Fruit fly (Drosophila melanogaster) whole organism, prepupa: ENCODE measurements around the gene ND-24.
A peak's percentile ranks its signal among the peaks of the same experiment; 100 is the strongest.

Experiments
- Blimp-1 ChIP-seq: fragments of 200-800 bp; sonication (Bioruptor generic); optimal IDR thresholded peaks from 3 replicates; lab custom pipeline; 2017; ENCODE audit warnings: missing biosample characterization, missing genetic modification characterization, mild to moderate bottlenecking, moderate library complexity, missing genetic modification reagents
- CG10631 ChIP-seq: fragments of 200-800 bp; sonication (Bioruptor generic); optimal IDR thresholded peaks from 2 replicates; lab custom pipeline; 2016; ENCODE audit warnings: missing biosample characterization, missing genetic modification characterization
- CG10669 ChIP-seq: fragments of 200-800 bp; sonication (Bioruptor generic); optimal IDR thresholded peaks from 3 replicates; lab custom pipeline; 2018; ENCODE audit warnings: missing biosample characterization, mild to moderate bottlenecking, missing genetic modification characterization, moderate library complexity
- CG11294 ChIP-seq: fragments of 200-800 bp; sonication (Bioruptor generic); IDR thresholded peaks from 2 replicates; pipeline ENCODE4 v1.3.6; 2022; ENCODE audit warnings: missing biosample characterization, missing genetic modification characterization
- CG11902 ChIP-seq: fragments of 200-800 bp; sonication (Bioruptor generic); optimal IDR thresholded peaks from 3 replicates; lab custom pipeline; 2016; ENCODE audit warnings: missing biosample characterization, missing genetic modification characterization
- CG15336 ChIP-seq: fragments of 200-800 bp; sonication (Bioruptor generic); IDR thresholded peaks from 2 replicates; pipeline ENCODE4 v1.3.6; 2022; ENCODE audit warnings: missing biosample characterization, missing genetic modification characterization
- CG1621 ChIP-seq: fragments of 200-800 bp; sonication (Bioruptor generic); optimal IDR thresholded peaks from 3 replicates; lab custom pipeline; 2018; ENCODE audit warnings: missing biosample characterization, mild to moderate bottlenecking, missing genetic modification characterization
- CG16779 ChIP-seq: fragments of 200-800 bp; sonication (Bioruptor generic); optimal IDR thresholded peaks from 3 replicates; lab custom pipeline; 2017; ENCODE audit warnings: missing biosample characterization, mild to moderate bottlenecking, missing genetic modification characterization
- CG3032 ChIP-seq: fragments of 200-800 bp; optimal IDR thresholded peaks from 2 replicates; lab custom pipeline; 2019; ENCODE audit warnings: missing biosample characterization, mild to moderate bottlenecking, missing genetic modification characterization, moderate library complexity
- CG34406 ChIP-seq: fragments of 200-800 bp; sonication (Bioruptor generic); optimal IDR thresholded peaks from 3 replicates; lab custom pipeline; 2016; ENCODE audit warnings: missing biosample characterization, missing genetic modification characterization
- CG6163 ChIP-seq: fragments of 200-800 bp; sonication (Bioruptor generic); IDR thresholded peaks from 3 replicates; pipeline ENCODE4 v1.3.6; 2022; ENCODE audit warnings: missing biosample characterization, missing genetic modification characterization
- CG6276 ChIP-seq: fragments of 200-800 bp; sonication (Bioruptor generic); optimal IDR thresholded peaks from 2 replicates; lab custom pipeline; 2017; ENCODE audit warnings: missing biosample characterization, mild to moderate bottlenecking, missing genetic modification characterization
- CG6808 ChIP-seq: fragments of 200-800 bp; sonication (Bioruptor generic); optimal IDR thresholded peaks from 3 replicates; lab custom pipeline; 2017; ENCODE audit warnings: missing biosample characterization, missing genetic modification characterization, mild to moderate bottlenecking, moderate library complexity, missing genetic modification reagents
- CG7368 ChIP-seq: fragments of 200-800 bp; sonication (Bioruptor generic); optimal IDR thresholded peaks from 3 replicates; lab custom pipeline; 2016; ENCODE audit warnings: missing biosample characterization, missing genetic modification characterization
- CG8119 ChIP-seq: fragments of 200-800 bp; sonication (Bioruptor generic); IDR thresholded peaks from 3 replicates; pipeline ENCODE4 v1.3.6; 2022; ENCODE audit warnings: missing biosample characterization, missing genetic modification characterization
- CG8319 ChIP-seq: fragments of 200-800 bp; sonication (Bioruptor generic); optimal IDR thresholded peaks from 3 replicates; lab custom pipeline; 2016; ENCODE audit warnings: missing biosample characterization, missing genetic modification characterization
- CG8632 ChIP-seq: fragments of 200-800 bp; sonication (Bioruptor generic); optimal IDR thresholded peaks from 3 replicates; lab custom pipeline; 2016; ENCODE audit warnings: missing biosample characterization, missing genetic modification characterization
- CG9139 ChIP-seq: fragments of 200-800 bp; sonication (Bioruptor generic); optimal IDR thresholded peaks from 3 replicates; lab custom pipeline; 2017; ENCODE audit warnings: missing biosample characterization, mild to moderate bottlenecking, missing genetic modification characterization
- Eip75B ChIP-seq: fragments of 200-800 bp; sonication (Bioruptor generic); optimal IDR thresholded peaks from 3 replicates; lab custom pipeline; 2016; ENCODE audit warnings: missing biosample characterization, missing genetic modification characterization
- Eip93F ChIP-seq: fragments of 200-800 bp; sonication (Bioruptor generic); optimal IDR thresholded peaks from 2 replicates; lab custom pipeline; 2016; ENCODE audit warnings: missing biosample characterization, mild to moderate bottlenecking, missing genetic modification characterization
- Ets21C ChIP-seq: fragments of 200-800 bp; sonication (Bioruptor generic); optimal IDR thresholded peaks from 3 replicates; lab custom pipeline; 2016; ENCODE audit warnings: missing biosample characterization, missing genetic modification characterization
- Ets96B ChIP-seq: fragments of 200-800 bp; optimal IDR thresholded peaks from 2 replicates; lab custom pipeline; 2019; ENCODE audit warnings: missing biosample characterization, mild to moderate bottlenecking, missing genetic modification characterization, moderate library complexity
- Gug ChIP-seq: fragments of 200-800 bp; sonication (Bioruptor generic); IDR thresholded peaks from 2 replicates; pipeline ENCODE4 v1.3.6; 2022; ENCODE audit warnings: missing biosample characterization, missing genetic modification characterization
- Hr38 ChIP-seq: sonication (Bioruptor generic); optimal IDR thresholded peaks from 2 replicates; lab custom pipeline; 2016; ENCODE audit warnings: missing biosample characterization, missing genetic modification characterization
- Hr39 ChIP-seq: fragments of 200-800 bp; sonication (Bioruptor generic); optimal IDR thresholded peaks from 2 replicates; lab custom pipeline; 2016; ENCODE audit warnings: missing biosample characterization, missing genetic modification characterization
- Hr4 ChIP-seq: fragments of 200-800 bp; sonication (Bioruptor generic); optimal IDR thresholded peaks from 3 replicates; lab custom pipeline; 2016; ENCODE audit warnings: missing biosample characterization, missing genetic modification characterization
- Lpt ChIP-seq: fragments of 200-800 bp; sonication (Bioruptor generic); optimal IDR thresholded peaks from 3 replicates; lab custom pipeline; 2016; ENCODE audit warnings: missing biosample characterization, missing genetic modification characterization
- OdsH ChIP-seq: fragments of 200-800 bp; sonication (Bioruptor generic); optimal IDR thresholded peaks from 3 replicates; lab custom pipeline; 2016; ENCODE audit warnings: missing biosample characterization, missing genetic modification characterization
- Smox ChIP-seq: fragments of 200-800 bp; sonication (Bioruptor generic); optimal IDR thresholded peaks from 3 replicates; lab custom pipeline; 2016; ENCODE audit warnings: missing biosample characterization, missing genetic modification characterization
- Sox102F ChIP-seq: fragments of 200-800 bp; sonication (Bioruptor generic); optimal IDR thresholded peaks from 2 replicates; lab custom pipeline; 2016; ENCODE audit warnings: missing biosample characterization, mild to moderate bottlenecking, missing genetic modification characterization
- Sox14 ChIP-seq: fragments of 200-800 bp; sonication (Bioruptor generic); optimal IDR thresholded peaks from 3 replicates; lab custom pipeline; 2016; ENCODE audit warnings: missing biosample characterization, missing genetic modification characterization
- achi ChIP-seq: fragments of 200-800 bp; sonication (Bioruptor generic); optimal IDR thresholded peaks from 3 replicates; lab custom pipeline; 2016; ENCODE audit warnings: missing biosample characterization, missing genetic modification characterization
- acj6 ChIP-seq: fragments of 200-800 bp; sonication (Bioruptor generic); optimal IDR thresholded peaks from 3 replicates; lab custom pipeline; 2016; ENCODE audit warnings: missing biosample characterization, missing genetic modification characterization
- cyc ChIP-seq: fragments of 200-800 bp; sonication (Bioruptor generic); optimal IDR thresholded peaks from 3 replicates; lab custom pipeline; 2016; ENCODE audit warnings: missing biosample characterization, missing genetic modification characterization
- dac ChIP-seq: fragments of 200-800 bp; sonication (Bioruptor generic); optimal IDR thresholded peaks from 2 replicates; lab custom pipeline; 2017; ENCODE audit warnings: missing biosample characterization, mild to moderate bottlenecking, missing genetic modification characterization
- eg ChIP-seq: fragments of 200-800 bp; sonication (Bioruptor generic); IDR thresholded peaks from 3 replicates; pipeline ENCODE4 v1.3.6; 2022; ENCODE audit warnings: missing biosample characterization, missing genetic modification characterization
- esn ChIP-seq: fragments of 200-800 bp; sonication (Bioruptor generic); optimal IDR thresholded peaks from 2 replicates; lab custom pipeline; 2016; ENCODE audit warnings: missing biosample characterization, mild to moderate bottlenecking, missing genetic modification characterization, moderate library complexity
- fd59A ChIP-seq: fragments of 200-800 bp; sonication (Bioruptor generic); optimal IDR thresholded peaks from 2 replicates; lab custom pipeline; 2017; ENCODE audit warnings: missing biosample characterization, mild to moderate bottlenecking, missing genetic modification characterization, missing genetic modification reagents
- fd85E ChIP-seq: fragments of 200-800 bp; sonication (Bioruptor generic); optimal IDR thresholded peaks from 3 replicates; lab custom pipeline; 2016; ENCODE audit warnings: missing biosample characterization, missing genetic modification characterization
- lz ChIP-seq: fragments of 200-800 bp; sonication (Bioruptor generic); optimal IDR thresholded peaks from 3 replicates; lab custom pipeline; 2016; ENCODE audit warnings: missing biosample characterization, missing genetic modification characterization
- net ChIP-seq: fragments of 200-800 bp; sonication (Bioruptor generic); optimal IDR thresholded peaks from 3 replicates; lab custom pipeline; 2016; ENCODE audit warnings: missing biosample characterization, missing genetic modification characterization
- salr ChIP-seq, 2 experiments: fragments of 200-800 bp; sonication (Bioruptor generic); optimal IDR thresholded peaks; 3 replicates each; lab custom pipeline; 2016 to 2018; ENCODE audit warnings: missing biosample characterization in 2 of 2, missing genetic modification characterization in 2 of 2, mild to moderate bottlenecking in 1 of 2
- spab ChIP-seq: fragments of 200-800 bp; sonication (Bioruptor generic); optimal IDR thresholded peaks from 2 replicates; lab custom pipeline; 2017; ENCODE audit warnings: missing biosample characterization, mild to moderate bottlenecking, missing genetic modification characterization, missing genetic modification reagents
- svp ChIP-seq: fragments of 200-800 bp; sonication (Bioruptor generic); peaks from one replicate; lab custom pipeline; 2016; ENCODE audit warnings: missing biosample characterization, missing genetic modification characterization
- topi ChIP-seq: fragments of 200-800 bp; sonication (Bioruptor generic); optimal IDR thresholded peaks from 3 replicates; lab custom pipeline; 2016; ENCODE audit warnings: missing biosample characterization, missing genetic modification characterization
- vri ChIP-seq: fragments of 200-800 bp; sonication (Bioruptor generic); optimal IDR thresholded peaks from 3 replicates; lab custom pipeline; 2016; ENCODE audit warnings: missing biosample characterization, mild to moderate bottlenecking, missing genetic modification characterization

The ND-24 gene

dm6 chrX:17679642-17680571, 48.0 kb downstream of the ND-24 start (continued):
- TF ChIP-seq Eip93F (GFP tag; lab: Kevin White, UChicago) (no peak), CG10669 (GFP tag; lab: Kevin White, UChicago) (peak; percentile 37), CG9139 (GFP tag; lab: Kevin White, UChicago) (peak; percentile 22), Eip75B (GFP tag; lab: Kevin White, UChicago) (no peak), CG6276 (GFP tag; lab: Kevin White, UChicago) (peak; percentile 64), CG15336 (GFP tag; lab: Robert Waterston, UW) (0 out of 2 replicates have a peak, but pooled peaks have one; percentile 37), dac (GFP tag; lab: Kevin White, UChicago) (no peak), Sox14 (no peak), CG11294 (GFP tag; lab: Robert Waterston, UW) (no peak), OdsH (GFP tag; lab: Kevin White, UChicago) (peak; percentile 27), salr (GFP tag; optimal IDR thresholded peaks at IDR 0.05; lab: Kevin White, UChicago) (peak in 1 of 2 experiments; percentile 34), CG7368 (GFP tag; lab: Kevin White, UChicago) (no peak), CG34406 (GFP tag; lab: Kevin White, UChicago) (peak; percentile 55), Ets96B (peak; percentile 56), Hr4 (GFP tag; lab: Kevin White, UChicago) (peak; percentile 25), topi (GFP tag; lab: Kevin White, UChicago) (peak; percentile 18), spab (peak; percentile 50), Gug (GFP tag; lab: Robert Waterston, UW) (no peak), eg (peak; percentile 34; the same call in 2 of the 3 replicates), fd85E (GFP tag; lab: Kevin White, UChicago) (no peak), CG16779 (tag; lab: Kevin White, UChicago) (peak; percentile 12), CG8319 (GFP tag; lab: Kevin White, UChicago) (peak; percentile 9), lz (peak; percentile 16), achi (peak; percentile 56), Smox (GFP tag; lab: Kevin White, UChicago) (peak; percentile 52), cyc (no peak), esn (GFP tag; lab: Kevin White, UChicago) (peak; percentile 64), CG6808 (GFP tag; lab: Kevin White, UChicago) (peak; percentile 59), fd59A (GFP tag; lab: Kevin White, UChicago) (peak; percentile 29), CG6163 (GFP tag; lab: Robert Waterston, UW) (peak; percentile 40; the same call in 2 of the 3 replicates), svp (GFP tag; lab: Kevin White, UChicago) (peak; percentile 50), vri (GFP tag; lab: Kevin White, UChicago) (no peak), CG8119 (GFP tag; lab: Robert Waterston, UW) (peak; percentile 25; the same call in 1 of the 3 replicates), Ets21C (GFP tag; lab: Kevin White, UChicago) (no peak), net (GFP tag; lab: Kevin White, UChicago) (peak; percentile 21), Hr39 (GFP tag; lab: Kevin White, UChicago) (peak; percentile 17)

dm6 chrX:17682745-17683505, 51.0 kb downstream of the ND-24 start:
- TF ChIP-seq Ets21C (GFP tag; lab: Kevin White, UChicago) (peak; percentile 81), topi (GFP tag; lab: Kevin White, UChicago) (peak; percentile 96), salr (GFP tag; optimal IDR thresholded peaks at IDR 0.05; lab: Kevin White, UChicago) (peak; percentile 80 to 91), esn (GFP tag; lab: Kevin White, UChicago) (peak; percentile 97), CG9139 (GFP tag; lab: Kevin White, UChicago) (peak; percentile 90), acj6 (GFP tag; lab: Kevin White, UChicago) (peak; percentile 93), lz (peak; percentile 94), Eip75B (GFP tag; lab: Kevin White, UChicago) (peak; percentile 95), Lpt (GFP tag; lab: Kevin White, UChicago) (peak; percentile 94), CG10631 (peak; percentile 95), CG3032 (peak; percentile 85), CG1621 (peak; percentile 86), spab (peak; percentile 89), CG8319 (GFP tag; lab: Kevin White, UChicago) (peak; percentile 91), Sox102F (GFP tag; lab: Kevin White, UChicago) (peak; percentile 90), achi (peak; percentile 92), Hr38 (GFP tag; lab: Kevin White, UChicago) (no peak), CG8632 (GFP tag; lab: Kevin White, UChicago) (peak; percentile 92), svp (GFP tag; lab: Kevin White, UChicago) (peak; percentile 97), CG11902 (peak; percentile 79), fd59A (GFP tag; lab: Kevin White, UChicago) (peak; percentile 84), Blimp-1 (GFP tag; lab: Kevin White, UChicago) (peak; percentile 80)
